Worm (Caenorhabditis elegans) whole organism, late embryonic: ENCODE data around the gene C42D8.1.

Source experiments
- C08G9.2 ChIP-seq: sonication (generic microtip); optimal IDR thresholded peaks from 2 replicates; lab custom pipeline; 2016; ENCODE audit warnings: mild to moderate bottlenecking, missing genetic modification characterization, moderate library complexity, missing compliant biosample characterization
- T23F11.4 ChIP-seq: fragments of 200-800 bp; sonication (Bioruptor generic); optimal IDR thresholded peaks from 2 replicates; lab custom pipeline; 2018; ENCODE audit warnings: mild to moderate bottlenecking, missing genetic modification characterization, missing compliant biosample characterization
- Y22D7AL.16 ChIP-seq: sonication (generic microtip); optimal IDR thresholded peaks from 2 replicates; lab custom pipeline; 2016; ENCODE audit warnings: missing genetic modification characterization, missing compliant biosample characterization
- ahr-1 ChIP-seq: sonication (generic microtip); optimal IDR thresholded peaks from 2 replicates; lab custom pipeline; 2016; ENCODE audit warnings: missing genetic modification characterization, missing compliant biosample characterization
- ceh-14 ChIP-seq: sonication (generic microtip); optimal IDR thresholded peaks from 2 replicates; lab custom pipeline; 2016; ENCODE audit warnings: missing genotype, missing genetic modification characterization, missing compliant biosample characterization
- ceh-18 ChIP-seq: sonication (generic microtip); optimal IDR thresholded peaks from 2 replicates; lab custom pipeline; 2016; ENCODE audit warnings: missing genetic modification characterization, missing compliant biosample characterization
- ceh-19 ChIP-seq: fragments of 200-800 bp; sonication (Bioruptor generic); optimal IDR thresholded peaks from 2 replicates; lab custom pipeline; 2018; ENCODE audit warnings: mild to moderate bottlenecking, missing genetic modification characterization, missing compliant biosample characterization
- ceh-31 ChIP-seq: sonication (generic microtip); optimal IDR thresholded peaks from 2 replicates; lab custom pipeline; 2016; ENCODE audit warnings: missing genetic modification characterization, missing compliant biosample characterization
- ceh-34 ChIP-seq: sonication (generic microtip); optimal IDR thresholded peaks from 2 replicates; lab custom pipeline; 2016; ENCODE audit warnings: mild to moderate bottlenecking, missing genetic modification characterization, missing compliant biosample characterization
- ceh-48 ChIP-seq: sonication (generic microtip); optimal IDR thresholded peaks from 2 replicates; lab custom pipeline; 2016; ENCODE audit warnings: missing genetic modification characterization, inconsistent platforms, missing compliant biosample characterization
- che-1 ChIP-seq: sonication (generic microtip); optimal IDR thresholded peaks from 2 replicates; lab custom pipeline; 2016; ENCODE audit warnings: mild to moderate bottlenecking, missing genetic modification characterization, missing compliant biosample characterization
- dmd-4 ChIP-seq: sonication (generic microtip); optimal IDR thresholded peaks from 2 replicates; lab custom pipeline; 2016; ENCODE audit warnings: borderline replicate concordance, missing genetic modification characterization, missing compliant biosample characterization
- elt-2 ChIP-seq: sonication (generic microtip); optimal IDR thresholded peaks from 2 replicates; lab custom pipeline; 2016; ENCODE audit warnings: missing genetic modification reagents, missing genetic modification characterization, missing compliant biosample characterization
- eyg-1 ChIP-seq: sonication (generic microtip); optimal IDR thresholded peaks from 2 replicates; lab custom pipeline; 2016; ENCODE audit warnings: missing genotype, missing genetic modification characterization, missing compliant biosample characterization
- fkh-6 ChIP-seq: sonication (generic microtip); optimal IDR thresholded peaks from 2 replicates; lab custom pipeline; 2016; ENCODE audit warnings: missing genetic modification characterization, missing compliant biosample characterization
- hlh-15 ChIP-seq: sonication (generic microtip); optimal IDR thresholded peaks from 2 replicates; lab custom pipeline; 2016; ENCODE audit warnings: missing genetic modification characterization, missing compliant biosample characterization
- hlh-30 ChIP-seq: sonication (generic microtip); optimal IDR thresholded peaks from 2 replicates; lab custom pipeline; 2017; ENCODE audit warnings: antibody characterized with exemption, missing genetic modification characterization, missing compliant biosample characterization; ENCODE audit not compliant: insufficient read depth
- hlh-6 ChIP-seq: sonication (generic microtip); optimal IDR thresholded peaks from 2 replicates; lab custom pipeline; 2016; ENCODE audit warnings: missing genotype, missing genetic modification characterization, missing compliant biosample characterization
- madf-2 ChIP-seq: sonication (generic microtip); optimal IDR thresholded peaks from 2 replicates; lab custom pipeline; 2017; ENCODE audit warnings: missing genetic modification characterization, missing compliant biosample characterization
- nfya-1 ChIP-seq: sonication (generic microtip); optimal IDR thresholded peaks from 2 replicates; lab custom pipeline; 2017; ENCODE audit warnings: missing genetic modification characterization, mild to moderate bottlenecking, missing compliant biosample characterization, antibody characterized with exemption, moderate library complexity
- nhr-11 ChIP-seq: fragments of 150-350 bp; optimal IDR thresholded peaks from 2 replicates; lab custom pipeline; 2014; ENCODE audit warnings: missing biosample characterization, missing genetic modification characterization
- nhr-232 ChIP-seq: sonication (generic microtip); optimal IDR thresholded peaks from 2 replicates; lab custom pipeline; 2016; ENCODE audit warnings: missing genetic modification characterization, missing compliant biosample characterization
- odd-2 ChIP-seq: sonication (generic microtip); optimal IDR thresholded peaks from 2 replicates; lab custom pipeline; 2017; ENCODE audit warnings: antibody characterized with exemption, mild to moderate bottlenecking, missing genetic modification characterization, missing compliant biosample characterization
- pat-9 ChIP-seq: fragments of 200-800 bp; sonication (Bioruptor generic); optimal IDR thresholded peaks from 2 replicates; lab custom pipeline; 2018; ENCODE audit warnings: mild to moderate bottlenecking, missing genetic modification characterization, moderate library complexity, missing compliant biosample characterization
- pha-2 ChIP-seq: sonication (generic microtip); optimal IDR thresholded peaks from 2 replicates; lab custom pipeline; 2017; ENCODE audit warnings: mild to moderate bottlenecking, missing genetic modification characterization, missing compliant biosample characterization
- pqm-1 ChIP-seq: sonication (generic microtip); optimal IDR thresholded peaks from 2 replicates; lab custom pipeline; 2016; ENCODE audit warnings: missing genetic modification characterization, missing compliant biosample characterization
- pros-1 ChIP-seq: fragments of 150-350 bp; optimal IDR thresholded peaks from 2 replicates; lab custom pipeline; 2014; ENCODE audit warnings: missing biosample characterization, missing genetic modification reagents, missing genetic modification characterization
- ref-2 ChIP-seq: sonication (generic microtip); optimal IDR thresholded peaks from 2 replicates; lab custom pipeline; 2016; ENCODE audit warnings: missing genetic modification characterization, missing compliant biosample characterization
- rnt-1 ChIP-seq: sonication (generic microtip); optimal IDR thresholded peaks from 2 replicates; lab custom pipeline; 2016; ENCODE audit warnings: missing genetic modification characterization, missing compliant biosample characterization
- sdc-2 ChIP-seq: sonication (generic microtip); optimal IDR thresholded peaks from 2 replicates; lab custom pipeline; 2016; ENCODE audit warnings: missing genotype, missing genetic modification characterization, missing compliant biosample characterization
- sox-2 ChIP-seq: fragments of 200-800 bp; sonication (Bioruptor generic); IDR thresholded peaks from 2 replicates; pipeline ENCODE4 v1.3.6; 2022; ENCODE audit warnings: missing genetic modification reagents, missing genetic modification characterization, missing compliant biosample characterization
- syd-9 ChIP-seq: sonication (generic microtip); optimal IDR thresholded peaks from 2 replicates; lab custom pipeline; 2016; ENCODE audit warnings: mild to moderate bottlenecking, missing genetic modification characterization, moderate library complexity, missing compliant biosample characterization
- tbx-2 ChIP-seq: sonication (generic microtip); optimal IDR thresholded peaks from 2 replicates; lab custom pipeline; 2016; ENCODE audit warnings: missing genetic modification characterization, missing compliant biosample characterization
- unc-55 ChIP-seq: sonication (generic microtip); optimal IDR thresholded peaks from 2 replicates; lab custom pipeline; 2017; ENCODE audit warnings: missing biosample characterization, missing genetic modification reagents, missing genetic modification characterization
- zip-5 ChIP-seq: sonication (generic microtip); optimal IDR thresholded peaks from 2 replicates; lab custom pipeline; 2016; ENCODE audit warnings: missing genetic modification characterization, missing compliant biosample characterization
- ztf-16 ChIP-seq: sonication (generic microtip); optimal IDR thresholded peaks from 2 replicates; lab custom pipeline; 2017; ENCODE audit warnings: missing genetic modification characterization, missing compliant biosample characterization

The C42D8.1 gene

DNA sequence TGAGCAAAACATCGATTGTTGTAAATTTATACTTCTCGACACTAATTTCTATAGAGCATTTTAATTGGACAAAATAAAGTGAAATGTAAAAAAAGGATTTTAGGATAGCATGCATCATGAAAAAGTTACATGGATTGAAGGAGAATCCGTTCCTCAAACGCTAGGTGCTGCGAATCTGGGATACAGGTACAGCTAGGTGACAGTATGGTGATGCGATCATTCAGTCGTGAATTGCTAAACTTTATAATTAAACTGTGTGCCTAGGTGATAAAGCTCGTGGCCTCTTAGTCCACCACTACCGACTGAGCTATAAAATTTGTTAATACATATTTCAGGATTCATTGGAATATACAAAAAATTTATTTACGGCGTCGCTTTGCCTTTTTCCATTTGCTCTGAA is 42.7 kb upstream of the C42D8.1 start:
- TF ChIP-seq odd-2 (tag; lab: Kevin White, UChicago) (no peak), unc-55 (GFP tag; lab: Kevin White, UChicago) (no peak)

DNA sequence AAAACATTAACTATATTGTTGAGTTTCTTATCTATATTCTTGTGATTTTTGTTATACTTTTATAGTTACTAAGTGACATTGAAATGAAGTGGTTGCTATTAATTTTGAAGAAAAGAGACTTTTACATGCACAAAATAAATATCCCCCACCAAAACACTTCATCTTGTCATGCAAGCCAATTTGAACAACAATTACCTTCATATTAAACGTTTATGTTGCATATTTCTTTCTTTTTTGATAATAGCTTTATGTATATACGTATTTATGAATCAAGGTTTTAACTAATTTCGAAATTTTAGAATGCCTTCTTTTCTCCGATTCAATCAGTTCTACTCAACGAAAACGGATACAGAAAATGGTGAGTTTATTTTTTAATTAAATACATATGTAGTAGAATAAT is 41.5 kb upstream of the C42D8.1 start, which contains the start of gene clc-7:
TSS of gene clc-7 (plus strand) at position 301 of the 400 bp plus-strand sequence.
- TF ChIP-seq syd-9 (tag; lab: Kevin White, UChicago) (no peak), ceh-48 (no peak), sdc-2 (tag; lab: Kevin White, UChicago) (no peak), T23F11.4 (GFP tag; lab: Kevin White, UChicago) (no peak)

DNA sequence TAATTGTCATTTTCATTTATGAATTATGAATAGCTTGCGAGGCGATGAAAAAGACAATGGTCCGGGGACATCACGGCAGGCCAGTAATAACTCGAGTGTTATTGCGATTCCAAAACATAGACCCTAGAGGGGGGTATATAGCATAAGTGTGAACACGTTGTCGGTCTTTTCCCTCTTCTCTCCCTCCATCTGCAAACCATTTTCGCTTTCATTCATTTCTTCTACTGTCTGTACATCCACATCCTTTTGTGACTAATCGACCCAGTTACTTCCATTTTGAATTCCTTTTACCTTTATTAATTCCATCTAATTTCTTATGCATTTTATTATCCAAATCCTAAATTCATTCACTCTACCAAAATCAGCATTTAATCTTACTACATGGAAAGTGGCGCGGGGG is 38.3 kb upstream of the C42D8.1 start:
- TF ChIP-seq nhr-232 (tag; lab: Kevin White, UChicago) (no peak), syd-9 (tag; lab: Kevin White, UChicago) (no peak), hlh-6 (tag; lab: Kevin White, UChicago) (no peak), eyg-1 (tag; lab: Kevin White, UChicago) (no peak), ceh-31 (tag; lab: Kevin White, UChicago) (no peak), pha-2 (no peak), sox-2 (GFP tag; lab: Robert Waterston, UW) (no peak), ceh-48 (no peak), che-1 (tag; lab: Kevin White, UChicago) (no peak), pqm-1 (tag; lab: Kevin White, UChicago) (no peak), ceh-19 (GFP tag; lab: Kevin White, UChicago) (no peak), pros-1 (no peak), ceh-34 (tag; lab: Kevin White, UChicago) (no peak), Y22D7AL.16 (tag; lab: Kevin White, UChicago) (no peak), rnt-1 (tag; lab: Kevin White, UChicago) (no peak), sdc-2 (tag; lab: Kevin White, UChicago) (no peak), ceh-14 (tag; lab: Kevin White, UChicago) (no peak), pat-9 (tag; lab: Kevin White, UChicago) (no peak), unc-55 (GFP tag; lab: Kevin White, UChicago) (no peak), ahr-1 (tag; lab: Kevin White, UChicago) (no peak)
- TF ChIP-seq, all 69 proteins: peak for 0

DNA sequence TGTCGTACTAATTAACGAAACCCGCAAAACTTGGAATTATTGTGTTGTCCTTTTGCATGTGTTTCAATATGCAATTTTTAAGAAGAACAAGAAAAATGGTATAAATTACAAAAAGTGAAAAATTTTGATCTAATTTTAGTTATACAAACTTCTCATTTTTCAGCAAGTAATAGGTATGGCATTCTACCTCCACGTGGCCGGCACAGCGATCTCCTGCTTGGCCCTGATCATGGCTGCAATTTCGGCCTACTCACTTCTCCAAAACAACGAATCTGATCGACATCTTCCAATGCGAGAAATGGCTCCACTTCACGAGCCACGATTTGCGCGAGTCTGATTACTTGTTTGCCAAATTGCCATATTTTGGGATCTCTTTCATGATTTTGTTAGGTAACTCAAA is 35.4 kb upstream of the C42D8.1 start:
- TF ChIP-seq sdc-2 (tag; lab: Kevin White, UChicago) (no peak), ceh-31 (tag; lab: Kevin White, UChicago) (no peak)

DNA sequence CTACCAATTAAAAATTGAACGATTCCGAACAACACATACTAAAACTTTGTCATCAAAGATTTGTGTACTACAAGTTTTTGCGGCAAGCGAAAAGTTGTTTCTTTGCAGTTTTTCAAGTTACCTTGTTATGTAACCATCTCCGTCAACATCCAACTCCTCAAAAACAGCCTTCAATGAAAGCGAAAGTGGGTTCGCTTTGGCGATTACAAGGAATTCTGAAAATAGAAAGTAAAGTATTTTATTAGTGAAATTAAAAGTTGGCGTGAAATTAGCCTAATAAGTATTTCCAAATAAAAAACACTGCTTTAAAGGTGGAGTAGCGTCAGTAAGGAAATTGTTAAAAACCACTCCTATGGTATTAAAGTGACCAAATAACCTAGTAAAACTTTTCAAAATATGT is 33.8 kb upstream of the C42D8.1 start:
- TF ChIP-seq madf-2 (tag; lab: Kevin White, UChicago) (no peak), zip-5 (tag; lab: Kevin White, UChicago) (no peak), tbx-2 (tag; lab: Kevin White, UChicago) (no peak), hlh-30 (tag; lab: Kevin White, UChicago) (no peak), sox-2 (GFP tag; lab: Robert Waterston, UW) (no peak)

DNA sequence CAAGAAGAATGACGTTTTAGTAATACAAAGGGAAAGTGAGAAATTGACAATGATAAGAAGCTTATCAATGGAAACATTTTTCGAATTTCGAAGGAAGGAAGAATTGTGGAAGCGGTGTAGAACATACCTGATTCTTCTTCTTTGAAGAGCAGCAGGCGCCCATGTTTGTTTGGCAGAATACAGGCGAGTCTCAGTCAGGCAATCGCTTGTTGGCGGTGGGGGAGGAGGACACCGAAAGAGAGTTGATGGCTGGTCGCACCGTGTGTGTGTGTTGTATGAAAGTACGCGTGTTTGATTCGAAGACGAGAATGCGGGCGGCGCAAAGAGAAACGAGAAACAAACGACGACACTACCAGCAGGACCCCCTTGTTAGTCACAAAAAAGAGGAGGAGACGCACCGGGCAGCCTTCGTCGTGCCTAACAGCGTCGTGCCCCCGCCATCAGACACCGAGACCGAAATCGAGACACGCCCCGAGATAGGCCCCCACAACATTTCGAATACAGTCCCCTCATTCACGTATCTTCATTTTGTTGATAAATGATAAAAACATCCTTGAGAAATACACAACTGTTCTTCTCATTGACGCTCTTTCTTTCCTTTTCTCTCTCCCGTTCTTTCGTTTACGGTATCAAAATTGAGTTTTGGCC is 31.5 kb upstream of the C42D8.1 start, which contains the start of gene cal-5:
TSS of gene cal-5 (minus strand) at position 266 of the 648 bp plus-strand sequence.
- TF ChIP-seq ceh-34 (tag; lab: Kevin White, UChicago): no peak
- TF ChIP-seq dmd-4 (tag; lab: Kevin White, UChicago): peak; percentile 6
- TF ChIP-seq unc-55 (GFP tag; lab: Kevin White, UChicago): no peak
- no peak for TF ChIP-seq fkh-6 (tag; lab: Kevin White, UChicago)
- TF ChIP-seq pqm-1 (tag; lab: Kevin White, UChicago): peak; percentile 43
- TF ChIP-seq nhr-11 (tag; lab: Kevin White, UChicago): no peak
- TF ChIP-seq ahr-1 (tag; lab: Kevin White, UChicago): no peak
- TF ChIP-seq ztf-16: no peak
- peak; percentile 42 for TF ChIP-seq sdc-2 (tag; lab: Kevin White, UChicago)
- TF ChIP-seq elt-2 (tag; lab: Kevin White, UChicago): peak; percentile 13
- TF ChIP-seq sox-2 (GFP tag; lab: Robert Waterston, UW): no peak
- no peak for TF ChIP-seq nfya-1 (tag; lab: Kevin White, UChicago)
- peak; percentile 27 for TF ChIP-seq tbx-2 (tag; lab: Kevin White, UChicago)
- TF ChIP-seq hlh-15: no peak
- peak; percentile 71 for TF ChIP-seq hlh-6 (tag; lab: Kevin White, UChicago)
- TF ChIP-seq ceh-18: peak; percentile 8
- TF ChIP-seq ref-2 (tag; lab: Kevin White, UChicago): peak; percentile 43
- TF ChIP-seq C08G9.2 (tag; lab: Kevin White, UChicago): no peak
- TF ChIP-seq, all 69 proteins: peak for 8
